Worm (Caenorhabditis elegans): ENCODE measurements around the gene T21C12.8.

DNA sequence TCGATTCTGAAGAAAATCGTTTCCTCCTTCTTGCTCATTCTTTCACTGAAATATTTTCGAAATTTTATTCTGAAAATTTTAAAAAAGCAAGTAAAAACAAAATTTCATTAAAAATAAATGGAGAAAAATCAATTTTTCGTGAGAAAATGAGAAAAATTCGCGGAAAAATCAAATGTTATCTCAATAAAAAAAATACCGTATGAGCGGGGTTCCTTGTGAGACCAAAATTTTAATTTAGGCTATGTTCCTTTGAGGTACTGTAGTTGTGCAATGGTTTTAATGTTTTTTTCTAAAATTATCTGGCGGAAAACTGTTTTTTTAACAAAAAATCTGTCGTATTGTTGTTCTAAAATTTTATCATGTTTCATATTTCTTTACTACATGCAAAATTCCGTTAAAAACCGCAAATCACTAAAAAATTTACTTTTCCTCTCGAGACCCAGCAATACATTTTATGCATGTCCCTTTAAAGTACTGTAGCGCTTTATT is 47.4 kb upstream of the T21C12.8 start, which contains the start of gene epg-6:
- TF ChIP-seq elt-1 (tag; optimal IDR thresholded peaks at IDR 0.05; ENCODE audit: borderline replicate concordance, insufficient read depth): no peak
- no peak for TF ChIP-seq sptf-1 (tag; optimal IDR thresholded peaks at IDR 0.05)
- no peak for TF ChIP-seq ham-2 (GFP tag; optimal IDR thresholded peaks at IDR 0.05)
